Fruit fly (Drosophila melanogaster): ENCODE data around the gene CG10654.

Gene CG10654

DNA sequence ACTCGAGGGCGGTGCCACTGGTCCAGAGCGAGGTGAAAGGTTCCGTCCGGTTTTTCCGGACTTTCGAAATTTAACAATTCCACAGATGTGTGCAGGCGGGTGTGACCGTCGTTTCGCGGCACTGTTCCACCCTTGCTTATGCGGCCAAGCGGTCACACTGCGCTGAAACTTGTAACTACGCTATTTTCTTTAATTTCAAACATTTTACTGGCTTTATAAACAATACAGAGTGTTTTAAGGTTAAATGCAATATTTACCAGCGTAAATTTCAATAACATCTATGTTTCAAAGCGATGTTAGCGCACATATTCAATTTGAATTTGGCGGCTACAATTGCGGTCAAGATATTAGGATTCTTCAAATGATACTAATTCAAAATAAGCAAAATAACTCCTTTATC, 22.4 kb upstream of the CG10654 start, which contains the start of gene nst (continued):
- TF ChIP-seq mld (GFP tag; IDR thresholded peaks at IDR 0.05; ENCODE audit: partially characterized antibody) (0 out of 3 replicates have a peak, but pooled peaks have one; percentile 34), Sin3A (optimal IDR thresholded peaks at IDR 0.05) (peak; percentile 9), z (GFP tag; IDR thresholded peaks at IDR 0.05) (no peak), seq (GFP tag; IDR thresholded peaks at IDR 0.05) (peak; percentile 27; the same call in 1 of the 2 replicates), Ets65A (GFP tag) (peak; percentile 60), chm (GFP tag; IDR thresholded peaks at IDR 0.05) (no peak)

DNA sequence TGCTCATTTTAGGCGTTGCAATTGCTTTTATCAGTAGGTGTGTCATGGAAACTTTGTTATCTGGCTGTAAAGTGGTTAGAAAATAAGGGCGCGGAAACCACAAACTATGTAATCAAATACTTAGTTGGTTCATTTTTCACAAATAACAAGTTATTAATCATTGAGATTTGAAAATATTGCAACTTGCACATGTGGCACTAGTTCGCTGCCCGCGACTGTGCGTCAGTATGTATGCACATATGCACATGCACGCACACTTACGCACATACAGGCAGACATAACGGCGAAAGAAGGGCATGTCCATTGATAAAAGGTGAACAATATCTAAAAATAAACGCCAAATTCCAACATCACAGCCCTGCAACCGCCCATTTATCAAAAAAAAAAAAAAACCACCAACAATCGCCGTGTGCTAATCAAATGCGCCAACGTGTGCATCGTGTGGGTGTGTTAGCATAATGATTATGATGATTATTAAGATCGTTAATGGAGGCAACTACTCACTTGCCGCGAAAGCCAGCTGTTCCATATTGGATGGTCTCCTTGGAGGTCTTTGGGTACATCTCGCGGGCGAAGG, 21.9 kb upstream of the CG10654 start:
- TF ChIP-seq Elba2 (GFP tag; optimal IDR thresholded peaks at IDR 0.05) (no peak), Sox102F (GFP tag; optimal IDR thresholded peaks at IDR 0.05) (no peak), crc (GFP tag; optimal IDR thresholded peaks at IDR 0.05) (no peak), dimm (GFP tag; IDR thresholded peaks at IDR 0.05) (no peak), CG4282 (GFP tag; optimal IDR thresholded peaks at IDR 0.05) (no peak), CG4328 (GFP tag; optimal IDR thresholded peaks at IDR 0.05) (no peak), mirr (GFP tag; optimal IDR thresholded peaks at IDR 0.05) (no peak), ERR (GFP tag; optimal IDR thresholded peaks at IDR 0.05) (no peak), grau (tag; optimal IDR thresholded peaks at IDR 0.05) (peak; percentile 45), Meics (GFP tag; optimal IDR thresholded peaks at IDR 0.05) (peak; percentile 40), sens-2 (GFP tag; IDR thresholded peaks at IDR 0.05) (0 out of 2 replicates have a peak, but pooled peaks have one; percentile 19), pho (GFP tag; optimal IDR thresholded peaks at IDR 0.05) (no peak), cwo (GFP tag; optimal IDR thresholded peaks at IDR 0.05) (no peak), CG11456 (GFP tag; IDR thresholded peaks at IDR 0.05) (peak; percentile 70; the same call in 2 of the 3 replicates), CG17328 (GFP tag; IDR thresholded peaks at IDR 0.05) (peak; percentile 76), row (GFP tag; IDR thresholded peaks at IDR 0.05) (peak; percentile 39; the same call in 1 of the 3 replicates), her (GFP tag; optimal IDR thresholded peaks at IDR 0.05) (no peak), Antp (GFP tag; optimal IDR thresholded peaks at IDR 0.05) (no peak), PHDP (tag; optimal IDR thresholded peaks at IDR 0.05) (peak; percentile 48), hth (optimal IDR thresholded peaks at IDR 0.05) (no peak), ems (GFP tag; optimal IDR thresholded peaks at IDR 0.05) (no peak), CG7745 (tag; optimal IDR thresholded peaks at IDR 0.05) (no peak), shn (GFP tag; optimal IDR thresholded peaks at IDR 0.05) (peak; percentile 54), Bteb2 (GFP tag; optimal IDR thresholded peaks at IDR 0.05) (peak; percentile 22), gsb (GFP tag; IDR thresholded peaks at IDR 0.05) (no peak), CG18619 (GFP tag; optimal IDR thresholded peaks at IDR 0.05) (peak; percentile 21), psq (GFP tag; optimal IDR thresholded peaks at IDR 0.05) (no peak), Hand (GFP tag; optimal IDR thresholded peaks at IDR 0.05) (peak; percentile 4), cato (GFP tag; optimal IDR thresholded peaks at IDR 0.05; ENCODE audit: borderline replicate concordance) (no peak), twi (tag; optimal IDR thresholded peaks at IDR 0.05) (peak; percentile 12), CG12219 (GFP tag; optimal IDR thresholded peaks at IDR 0.05) (peak; percentile 62), NFAT (GFP tag; IDR thresholded peaks at IDR 0.05) (no peak), Taf1 (GFP tag; IDR thresholded peaks at IDR 0.05) (0 out of 2 replicates have a peak, but pooled peaks have one; percentile 7), Dfd (GFP tag; optimal IDR thresholded peaks at IDR 0.05) (no peak), al (GFP tag; IDR thresholded peaks at IDR 0.05) (no peak), CG4707 (GFP tag; optimal IDR thresholded peaks at IDR 0.05) (peak; percentile 19), Camta (GFP tag; optimal IDR thresholded peaks at IDR 0.05) (peak; percentile 14), toy (GFP tag; IDR thresholded peaks at IDR 0.05) (no peak), CG18476 (GFP tag; optimal IDR thresholded peaks at IDR 0.05) (no peak), so (GFP tag; IDR thresholded peaks at IDR 0.05) (peak; percentile 56; the same call in 1 of the 3 replicates), chif (GFP tag; optimal IDR thresholded peaks at IDR 0.05) (peak; percentile 17 to 25), Eip74EF (GFP tag; optimal IDR thresholded peaks at IDR 0.05) (no peak), CG14014 (GFP tag; IDR thresholded peaks at IDR 0.05) (0 out of 2 replicates have a peak, but pooled peaks have one; percentile 35), Poxn (GFP tag; IDR thresholded peaks at IDR 0.05) (no peak)
